Worm (Caenorhabditis elegans): Measurements from ENCODE around the gene R02D3.8.

Gene R02D3.8

DNA sequence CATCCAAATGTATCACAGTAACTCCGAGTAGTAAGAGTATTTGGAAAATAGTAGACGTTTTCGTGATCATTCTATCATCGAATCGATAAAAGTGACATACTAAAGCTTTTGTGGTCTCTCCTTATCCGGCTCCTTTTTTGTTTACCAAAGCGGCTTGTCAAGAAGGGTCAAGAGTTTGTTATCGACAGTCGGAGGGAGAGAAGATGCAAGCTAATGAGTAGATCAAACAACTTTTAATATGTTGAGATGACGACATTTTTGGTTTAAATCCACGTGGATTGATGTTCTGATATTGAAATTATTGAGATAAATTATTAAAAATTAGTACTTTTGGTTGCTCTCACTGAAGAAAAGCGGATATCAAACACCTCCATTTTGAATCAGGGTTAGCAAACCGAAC lies 34.4 kb upstream of the R02D3.8 start, which contains the start of gene T21D12.7:
TSS of gene T21D12.7 (minus strand) at position 101 of the 400 bp plus-strand sequence.
- TF ChIP-seq dao-5 (tag; optimal IDR thresholded peaks at IDR 0.05) (no peak), W03F9.2 (tag; optimal IDR thresholded peaks at IDR 0.05) (no peak), him-1 (tag; optimal IDR thresholded peaks at IDR 0.05) (no peak)

DNA sequence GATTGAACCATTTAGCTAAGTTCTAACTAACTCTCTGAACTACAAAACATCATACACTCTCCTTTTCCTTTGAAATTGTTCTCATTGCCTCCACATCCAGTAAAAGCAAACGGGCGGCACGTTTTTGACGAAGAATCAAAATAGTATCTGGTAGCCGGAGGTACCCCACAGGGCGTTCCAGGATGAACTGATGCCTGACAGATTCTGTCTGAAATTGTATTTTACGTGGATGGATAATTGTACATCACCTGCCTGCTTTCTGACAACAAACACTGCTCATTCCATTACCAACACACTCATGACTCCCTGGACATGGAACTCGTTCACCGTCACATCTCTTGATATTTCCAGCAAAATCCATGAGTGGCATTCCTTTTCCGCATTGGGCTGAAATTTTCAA lies 33.4 kb upstream of the R02D3.8 start:
- TF ChIP-seq W03F9.2 (tag; optimal IDR thresholded peaks at IDR 0.05) (no peak), dao-5 (tag; optimal IDR thresholded peaks at IDR 0.05) (no peak), him-1 (tag; optimal IDR thresholded peaks at IDR 0.05) (no peak)

DNA sequence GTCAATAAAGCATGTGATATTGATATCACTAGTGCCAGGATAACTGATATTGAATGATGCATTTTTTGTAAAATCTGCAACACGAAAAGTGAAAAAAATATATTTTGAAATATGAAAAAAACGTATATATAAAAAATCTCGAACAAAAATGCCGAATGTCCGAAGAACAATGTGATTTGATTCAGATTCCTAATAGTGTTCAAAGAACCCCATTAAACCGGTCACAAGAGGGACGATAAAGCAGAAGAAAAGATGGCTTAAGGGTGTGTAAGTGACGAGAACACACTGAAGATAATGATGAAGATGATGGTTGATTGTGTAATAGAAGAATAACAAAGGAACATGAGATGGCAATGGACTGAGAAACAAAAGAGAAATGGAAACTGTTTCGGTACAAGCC lies 31.0 kb upstream of the R02D3.8 start, which contains the start of gene T21D12.14:
TSS of gene T21D12.14 (minus strand) at position 101 of the 400 bp plus-strand sequence.
- TF ChIP-seq dao-5 (tag; optimal IDR thresholded peaks at IDR 0.05): no peak
- no peak for TF ChIP-seq him-1 (tag; optimal IDR thresholded peaks at IDR 0.05)
- TF ChIP-seq W03F9.2 (tag; optimal IDR thresholded peaks at IDR 0.05): no peak

DNA sequence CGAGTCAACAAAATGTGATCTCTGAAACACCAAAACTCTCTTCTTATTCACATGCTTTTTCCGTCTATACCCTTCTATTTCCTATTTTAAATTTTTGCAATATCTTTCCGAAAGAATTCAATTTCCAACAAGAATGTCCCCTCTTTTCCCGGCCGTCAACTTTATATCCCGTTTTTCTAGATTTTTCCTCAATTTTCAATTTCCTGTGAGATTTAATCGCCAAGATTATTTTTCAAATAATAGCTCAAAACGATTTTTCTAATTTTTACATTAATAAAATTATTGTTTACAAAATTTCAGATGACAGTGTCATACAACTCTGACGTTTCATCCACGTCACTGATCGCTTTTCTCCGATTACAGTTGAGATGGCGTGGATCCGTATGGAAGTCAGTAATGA lies 26.3 kb upstream of the R02D3.8 start, which contains the start of gene best-19:
TSS of gene best-19 (plus strand) at position 301 of the 400 bp plus-strand sequence.
- TF ChIP-seq dao-5 (tag; optimal IDR thresholded peaks at IDR 0.05) (no peak), him-1 (tag; optimal IDR thresholded peaks at IDR 0.05) (no peak), W03F9.2 (tag; optimal IDR thresholded peaks at IDR 0.05) (no peak)

DNA sequence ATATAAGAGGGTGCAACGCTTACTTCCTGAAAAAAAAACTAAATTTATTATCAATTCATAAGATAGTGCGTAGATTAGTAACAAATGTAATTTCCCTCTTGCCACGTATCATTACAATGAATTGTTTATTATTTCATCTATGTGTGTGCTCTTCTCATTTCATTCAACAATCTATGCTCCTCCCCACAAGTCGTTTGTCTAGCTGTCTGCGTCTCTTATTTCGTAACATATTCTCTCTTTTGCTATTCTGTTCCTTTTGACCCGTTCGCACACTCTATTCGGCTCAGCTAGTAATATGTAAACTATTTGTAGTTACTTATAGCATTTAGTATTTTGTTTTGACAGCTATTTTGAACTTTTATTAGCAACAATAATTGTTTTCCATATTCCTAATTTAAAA lies 25.0 kb upstream of the R02D3.8 start:
- TF ChIP-seq W03F9.2 (tag; optimal IDR thresholded peaks at IDR 0.05) (no peak), dao-5 (tag; optimal IDR thresholded peaks at IDR 0.05) (no peak), him-1 (tag; optimal IDR thresholded peaks at IDR 0.05) (no peak)

DNA sequence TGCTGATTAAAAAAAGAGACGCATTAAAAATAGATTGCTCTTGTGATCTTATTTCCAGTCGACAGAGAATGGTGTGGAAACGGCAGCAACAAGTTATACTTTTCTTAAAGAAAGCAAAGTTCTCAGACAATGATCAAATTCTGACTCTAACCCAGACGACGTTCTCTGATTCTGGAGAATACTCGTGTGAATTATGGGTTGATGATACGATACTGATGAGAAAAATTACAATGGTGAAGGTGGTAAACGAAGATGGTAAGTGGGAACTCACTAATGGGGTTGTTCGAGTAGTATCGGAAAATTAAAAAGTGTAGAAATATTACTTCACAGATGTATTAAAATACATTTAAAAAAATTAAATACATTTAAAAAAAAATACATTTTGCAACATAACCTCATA lies 21.3 kb upstream of the R02D3.8 start:
- TF ChIP-seq dao-5 (tag; optimal IDR thresholded peaks at IDR 0.05) (no peak), W03F9.2 (tag; optimal IDR thresholded peaks at IDR 0.05) (no peak), him-1 (tag; optimal IDR thresholded peaks at IDR 0.05) (no peak)

DNA sequence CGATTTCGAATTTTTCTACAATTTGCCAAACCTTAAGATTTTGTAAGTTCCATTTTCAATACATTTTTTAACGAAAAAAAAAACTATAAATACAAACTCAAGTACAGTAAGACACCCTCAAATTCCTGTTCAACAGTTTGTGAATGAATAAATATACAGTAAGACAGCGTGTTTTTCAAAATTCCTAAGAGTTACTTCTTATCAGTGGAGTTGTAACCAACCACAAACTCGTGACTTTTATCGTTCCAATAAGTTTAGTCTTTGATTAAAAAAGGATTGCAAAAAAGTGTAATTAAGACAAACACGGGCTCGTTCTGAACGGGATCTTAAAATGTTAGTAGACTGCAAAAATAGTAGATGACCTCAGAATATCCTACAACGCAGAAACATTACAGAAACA lies 18.1 kb upstream of the R02D3.8 start:
- TF ChIP-seq dao-5 (tag; optimal IDR thresholded peaks at IDR 0.05): no peak
- no peak for TF ChIP-seq W03F9.2 (tag; optimal IDR thresholded peaks at IDR 0.05)
- TF ChIP-seq him-1 (tag; optimal IDR thresholded peaks at IDR 0.05): no peak

DNA sequence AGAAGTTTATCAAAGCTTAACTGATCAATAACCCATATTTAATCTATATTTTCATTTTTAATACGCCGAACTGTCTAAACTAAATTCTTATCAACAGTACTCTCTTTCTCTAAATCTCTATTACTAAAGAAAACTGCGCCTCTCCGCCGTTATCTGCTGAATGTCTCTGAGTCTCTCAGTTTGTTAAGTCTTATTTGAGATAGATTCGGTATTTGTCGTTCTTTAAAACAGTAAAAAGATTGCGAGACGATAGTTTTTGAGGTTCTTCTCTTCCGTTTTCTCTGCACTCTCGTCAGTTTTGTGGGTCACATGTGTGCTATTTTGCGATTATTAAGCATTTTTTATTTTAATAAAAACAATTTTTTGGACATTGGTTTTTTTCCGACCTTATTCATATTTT lies 17.2 kb upstream of the R02D3.8 start, which contains the start of gene sma-10:
TSS of gene sma-10 (plus strand) at position 236 of the 400 bp plus-strand sequence.
- TF ChIP-seq him-1 (tag; optimal IDR thresholded peaks at IDR 0.05) (no peak), dao-5 (tag; optimal IDR thresholded peaks at IDR 0.05) (no peak), W03F9.2 (tag; optimal IDR thresholded peaks at IDR 0.05) (no peak)

DNA sequence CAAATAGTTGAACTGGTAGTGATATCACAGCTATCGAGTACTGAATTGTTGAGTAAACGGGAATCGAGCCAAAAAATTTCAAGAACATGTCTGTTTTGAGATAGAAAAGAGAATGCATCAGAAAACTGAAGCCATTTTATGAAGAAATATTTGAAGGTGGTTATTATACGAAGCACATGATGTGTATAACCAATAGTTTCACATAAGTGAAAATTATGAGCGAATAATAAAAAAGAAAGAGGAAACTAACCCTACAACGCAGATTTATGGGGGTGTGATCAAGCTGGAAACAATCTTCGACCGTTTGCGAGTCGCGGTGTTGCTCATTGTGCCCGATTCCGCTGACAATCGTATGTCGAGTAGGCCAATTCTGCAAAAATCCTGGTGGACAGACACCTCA lies 16.3 kb upstream of the R02D3.8 start, which contains the start of gene srh-282:
TSS of gene srh-282 (minus strand) at position 101 of the 400 bp plus-strand sequence.
- no peak for TF ChIP-seq him-1 (tag; optimal IDR thresholded peaks at IDR 0.05)
- no peak for TF ChIP-seq W03F9.2 (tag; optimal IDR thresholded peaks at IDR 0.05)
- TF ChIP-seq dao-5 (tag; optimal IDR thresholded peaks at IDR 0.05): no peak

DNA sequence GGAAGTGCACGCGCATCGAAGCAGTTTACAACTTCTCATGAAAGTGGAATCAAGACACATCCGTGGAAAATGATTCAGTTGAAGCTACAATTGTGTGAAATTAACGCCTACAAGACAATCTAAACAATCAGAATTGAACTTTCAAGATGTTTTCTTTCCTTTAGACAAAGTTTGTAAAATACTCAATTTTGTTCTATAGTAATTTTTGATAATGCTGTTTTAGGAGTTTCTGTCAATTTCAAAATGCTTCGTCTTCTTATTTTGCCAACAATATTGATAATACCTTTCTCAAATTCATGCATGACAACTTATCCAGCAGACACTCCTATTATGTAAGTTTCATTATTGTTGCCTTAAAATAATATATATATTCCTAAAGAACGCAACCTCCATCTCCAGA lies 12.1 kb upstream of the R02D3.8 start, which contains the start of gene T21D12.11:
TSS of gene T21D12.11 (plus strand) at position 301 of the 400 bp plus-strand sequence.
- no peak for TF ChIP-seq W03F9.2 (tag; optimal IDR thresholded peaks at IDR 0.05)
- TF ChIP-seq him-1 (tag; optimal IDR thresholded peaks at IDR 0.05): no peak
- no peak for TF ChIP-seq dao-5 (tag; optimal IDR thresholded peaks at IDR 0.05)

DNA sequence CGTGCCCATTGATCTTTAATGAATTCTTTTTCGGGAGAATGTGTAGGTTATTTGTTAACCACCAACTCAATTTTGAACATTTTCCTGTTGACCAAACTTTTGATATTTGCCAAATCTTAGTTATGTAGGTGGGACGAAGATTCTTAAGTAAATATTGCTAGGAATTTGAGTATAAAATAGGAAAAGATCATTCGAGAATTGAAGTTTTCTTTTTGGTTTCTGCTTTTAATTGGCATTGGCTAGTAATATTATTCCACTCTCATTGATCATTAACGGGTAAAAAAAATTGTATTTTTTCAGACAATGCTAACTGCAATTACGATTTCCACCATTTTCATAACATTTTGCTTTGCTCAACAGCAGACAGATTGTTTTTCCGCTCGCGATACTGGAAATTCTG lies 9.1 kb upstream of the R02D3.8 start, which contains the start of gene T21D12.12:
TSS of gene T21D12.12 (plus strand) at position 301 of the 400 bp plus-strand sequence.
- TF ChIP-seq dao-5 (tag; optimal IDR thresholded peaks at IDR 0.05): no peak

DNA sequence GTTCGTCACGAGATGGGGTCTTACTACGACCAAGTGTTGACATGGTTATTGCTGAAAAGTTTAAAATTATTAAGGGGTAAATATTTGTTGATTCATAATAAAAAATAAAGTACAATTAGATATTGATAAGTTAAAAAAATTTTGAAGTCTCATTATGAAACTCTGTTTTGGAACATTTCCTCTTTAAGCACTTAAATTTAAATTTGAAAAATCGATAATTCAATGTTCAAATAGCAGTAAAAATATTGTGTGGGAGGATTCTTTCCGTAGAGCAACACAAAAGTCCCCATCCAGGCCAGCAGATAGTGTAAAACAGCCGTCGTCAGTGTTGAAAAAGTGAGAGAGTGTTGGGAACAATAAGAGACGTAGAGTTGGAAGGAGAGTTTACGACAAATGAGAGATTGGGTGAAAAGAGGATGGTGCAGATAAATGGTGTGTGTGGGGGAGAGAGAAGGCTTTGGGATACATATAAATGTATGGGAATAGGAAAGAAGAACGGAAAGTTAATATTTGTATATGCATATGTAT lies 7.2 kb upstream of the R02D3.8 start, which contains the start of gene pat-6:
TSS of gene pat-6 (minus strand) at position 51 of the 528 bp plus-strand sequence.
- TF ChIP-seq W03F9.2 (tag; optimal IDR thresholded peaks at IDR 0.05) (no peak), dao-5 (tag; optimal IDR thresholded peaks at IDR 0.05) (no peak), him-1 (tag; optimal IDR thresholded peaks at IDR 0.05) (no peak)

DNA sequence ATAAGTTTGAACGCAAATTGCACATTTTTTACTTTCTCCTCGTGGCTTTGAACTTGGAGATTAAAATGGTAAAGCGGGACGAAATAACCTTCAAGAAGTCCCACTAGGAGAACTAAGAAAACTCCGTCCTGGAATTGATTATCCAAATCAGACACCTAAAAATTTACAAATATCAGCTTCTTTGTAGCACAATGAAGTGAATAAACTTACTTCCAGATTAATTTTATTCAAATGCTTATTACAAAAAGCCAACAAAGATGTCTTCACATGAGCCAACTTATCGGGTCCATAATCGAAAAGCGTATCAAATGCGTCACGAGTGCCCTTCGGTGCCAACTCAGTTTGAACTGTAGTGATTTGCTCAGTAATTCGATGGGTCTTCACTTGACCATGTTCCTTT lies 5.5 kb upstream of the R02D3.8 start:
- no peak for TF ChIP-seq W03F9.2 (tag; optimal IDR thresholded peaks at IDR 0.05)
- TF ChIP-seq him-1 (tag; optimal IDR thresholded peaks at IDR 0.05): no peak
- TF ChIP-seq dao-5 (tag; optimal IDR thresholded peaks at IDR 0.05): no peak

DNA sequence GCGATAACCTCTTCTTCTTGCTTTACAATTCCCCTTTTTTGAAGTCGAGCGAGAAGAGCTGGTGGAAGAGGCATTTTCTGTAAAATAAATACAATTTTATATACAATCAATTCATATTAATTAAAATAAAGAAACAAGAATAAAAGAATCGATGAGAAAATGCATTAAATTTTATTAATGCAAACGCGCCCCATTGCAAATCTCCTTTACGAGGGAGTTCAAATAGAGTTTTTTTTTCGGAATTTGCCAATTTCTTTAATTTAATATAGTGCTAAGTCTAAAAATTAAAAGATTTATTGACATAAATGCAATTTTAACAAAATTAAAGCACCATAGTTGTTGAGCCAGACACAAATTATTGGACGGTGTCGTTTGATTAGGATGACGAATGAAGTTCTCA lies 4.6 kb upstream of the R02D3.8 start, which contains the start of gene pqbp-1.1:
TSS of gene pqbp-1.1 (minus strand) at position 77 of the 400 bp plus-strand sequence.
- TF ChIP-seq him-1 (tag; optimal IDR thresholded peaks at IDR 0.05) (no peak), W03F9.2 (tag; optimal IDR thresholded peaks at IDR 0.05) (no peak), dao-5 (tag; optimal IDR thresholded peaks at IDR 0.05) (no peak)

DNA sequence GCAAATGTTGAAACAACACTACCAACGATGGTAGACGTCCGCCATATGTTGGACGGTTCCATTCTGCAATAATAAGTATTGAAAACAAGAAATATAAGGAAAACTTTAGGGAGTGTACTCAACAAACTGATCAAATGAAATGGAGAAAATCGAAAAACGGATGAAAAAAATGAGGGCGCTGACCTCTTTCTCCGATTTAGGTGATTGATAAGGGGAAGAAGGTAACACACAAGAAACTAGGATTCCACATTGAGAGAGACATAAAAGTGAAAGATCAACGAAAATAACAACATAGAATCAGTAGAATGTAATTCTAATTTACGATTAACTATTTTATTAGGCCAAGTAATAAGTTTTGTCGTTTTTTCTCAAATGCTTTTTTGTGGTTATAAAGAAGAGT lies 2.1 kb upstream of the R02D3.8 start, which contains the start of gene dpy-9:
TSS of gene dpy-9 (minus strand) at position 63 of the 400 bp plus-strand sequence.
- no peak for TF ChIP-seq dao-5 (tag; optimal IDR thresholded peaks at IDR 0.05)
- no peak for TF ChIP-seq W03F9.2 (tag; optimal IDR thresholded peaks at IDR 0.05)
- no peak for TF ChIP-seq him-1 (tag; optimal IDR thresholded peaks at IDR 0.05)
